Worm (Caenorhabditis elegans) whole organism, young adult: ENCODE data around the gene flh-3.
"Not testable (repeated sequence)": the region's sequence is repeated elsewhere in the genome, so short reads cannot be mapped to it uniquely, and the experiment has no call there.

ENCODE experiments used
- B0035.1 ChIP-seq: sonication (generic microtip); optimal IDR thresholded peaks from 2 replicates; lab custom pipeline; 2016; ENCODE audit warnings: missing genetic modification characterization, mild to moderate bottlenecking, missing compliant biosample characterization, missing genotype, missing genetic modification reagents
- C06A6.2 ChIP-seq: fragments of 200-800 bp; sonication (Bioruptor generic); conservative IDR thresholded peaks from 2 replicates; pipeline ENCODE4 v1.3.6; 2022; ENCODE audit warnings: missing genetic modification characterization, missing compliant biosample characterization
- D2030.7 ChIP-seq: fragments of 200-800 bp; sonication (Bioruptor generic); IDR thresholded peaks from 2 replicates; pipeline ENCODE4 v1.3.6; 2022; ENCODE audit warnings: missing genetic modification reagents, missing genetic modification characterization, missing compliant biosample characterization
- F23B12.7 ChIP-seq: sonication (generic microtip); optimal IDR thresholded peaks from 2 replicates; lab custom pipeline; 2017; ENCODE audit warnings: missing genetic modification characterization, mild to moderate bottlenecking, missing compliant biosample characterization, antibody characterized with exemption, moderate library complexity; ENCODE audit not compliant: insufficient read depth
- F39B2.1 ChIP-seq: fragments of 200-800 bp; sonication (Bioruptor generic); IDR thresholded peaks from 2 replicates; pipeline ENCODE4 v1.3.6; 2022; ENCODE audit warnings: missing genetic modification reagents, missing genetic modification characterization, missing compliant biosample characterization
- F52B5.7 ChIP-seq: sonication (generic microtip); optimal IDR thresholded peaks from 2 replicates; lab custom pipeline; 2016; ENCODE audit warnings: mild to moderate bottlenecking, missing genetic modification characterization, missing compliant biosample characterization
- T26A5.8 ChIP-seq: sonication (generic microtip); optimal IDR thresholded peaks from 2 replicates; lab custom pipeline; 2016; ENCODE audit warnings: missing genetic modification characterization, missing compliant biosample characterization
- ZK185.1 ChIP-seq: sonication (generic microtip); optimal IDR thresholded peaks from 2 replicates; lab custom pipeline; 2016; ENCODE audit warnings: mild to moderate bottlenecking, missing genetic modification characterization, missing compliant biosample characterization; ENCODE audit not compliant: poor library complexity, severe bottlenecking
- aptf-2 ChIP-seq: fragments of 200-800 bp; sonication (Bioruptor generic); conservative IDR thresholded peaks from 2 replicates; pipeline ENCODE4 v1.3.6; 2022; ENCODE audit warnings: missing genetic modification reagents, missing genetic modification characterization, missing compliant biosample characterization
- aptf-3 ChIP-seq: fragments of 200-800 bp; sonication (Bioruptor generic); IDR thresholded peaks from 2 replicates; pipeline ENCODE4 v1.3.6; 2022; ENCODE audit warnings: missing genetic modification characterization, missing compliant biosample characterization
- attf-5 ChIP-seq: fragments of 200-800 bp; sonication (Bioruptor generic); optimal IDR thresholded peaks from 2 replicates; lab custom pipeline; 2018; ENCODE audit warnings: mild to moderate bottlenecking, missing genetic modification characterization, missing compliant biosample characterization
- attf-6 ChIP-seq: fragments of 200-800 bp; sonication (Bioruptor generic); IDR thresholded peaks from 2 replicates; pipeline ENCODE4 v1.3.6; 2022; ENCODE audit warnings: missing genetic modification reagents, missing genetic modification characterization, missing compliant biosample characterization
- bed-1 ChIP-seq: fragments of 200-800 bp; sonication (Bioruptor generic); IDR thresholded peaks from 2 replicates; pipeline ENCODE4 v1.3.6; 2022; ENCODE audit warnings: missing genetic modification reagents, missing genetic modification characterization, missing compliant biosample characterization
- ceh-27 ChIP-seq: fragments of 200-800 bp; sonication (Bioruptor generic); optimal IDR thresholded peaks from 2 replicates; lab custom pipeline; 2018; ENCODE audit warnings: mild to moderate bottlenecking, missing genetic modification characterization, moderate library complexity, missing compliant biosample characterization
- ceh-40 ChIP-seq: fragments of 200-800 bp; sonication (Bioruptor generic); IDR thresholded peaks from 2 replicates; pipeline ENCODE4 v1.3.6; 2022; ENCODE audit warnings: missing genetic modification characterization, missing compliant biosample characterization
- ceh-91 ChIP-seq: fragments of 200-800 bp; sonication (Bioruptor generic); IDR thresholded peaks from 2 replicates; pipeline ENCODE4 v1.3.6; 2022; ENCODE audit warnings: missing genetic modification reagents, missing genetic modification characterization, missing compliant biosample characterization
- chd-7 ChIP-seq: sonication (generic microtip); optimal IDR thresholded peaks from 2 replicates; lab custom pipeline; 2016; ENCODE audit warnings: mild to moderate bottlenecking, missing genetic modification characterization, moderate library complexity, missing compliant biosample characterization
- dpff-1 ChIP-seq: sonication (generic microtip); optimal IDR thresholded peaks from 2 replicates; lab custom pipeline; 2017; ENCODE audit warnings: mild to moderate bottlenecking, missing genetic modification characterization, missing compliant biosample characterization
- efl-1 ChIP-seq: fragments of 150-350 bp; optimal IDR thresholded peaks from 2 replicates; lab custom pipeline; 2014; ENCODE audit warnings: missing biosample characterization, missing genetic modification reagents, missing genetic modification characterization
- egrh-3 ChIP-seq: fragments of 200-800 bp; sonication (Bioruptor generic); IDR thresholded peaks from 2 replicates; pipeline ENCODE4 v1.3.6; 2022; ENCODE audit warnings: missing genetic modification reagents, missing genetic modification characterization, missing compliant biosample characterization
- let-607 ChIP-seq, 2 experiments: fragments of 200-800 bp in 1 of 2; sonication (Bioruptor generic) in 1 of 2; sonication (generic microtip) in 1 of 2; optimal IDR thresholded peaks; 2 replicates each; lab custom pipeline; 2016 to 2018; ENCODE audit warnings: mild to moderate bottlenecking in 2 of 2, missing compliant biosample characterization in 2 of 2, missing genetic modification characterization in 2 of 2, moderate library complexity in 2 of 2, missing genotype in 1 of 2
- madf-6 ChIP-seq: fragments of 200-800 bp; sonication (Bioruptor generic); IDR thresholded peaks from 2 replicates; pipeline ENCODE4 v1.3.6; 2022; ENCODE audit warnings: missing genetic modification reagents, missing genetic modification characterization, missing compliant biosample characterization
- madf-8 ChIP-seq: fragments of 200-800 bp; sonication (Bioruptor generic); conservative IDR thresholded peaks from 2 replicates; pipeline ENCODE4 v1.3.6; 2022; ENCODE audit warnings: missing genetic modification reagents, missing genetic modification characterization, missing compliant biosample characterization
- mes-4 ChIP-seq: sonication (generic microtip); optimal IDR thresholded peaks from 2 replicates; lab custom pipeline; 2016; ENCODE audit warnings: missing genotype, missing genetic modification characterization, missing compliant biosample characterization
- rec-8 ChIP-seq, 2 experiments: sonication (generic microtip); optimal IDR thresholded peaks; 2 replicates each; lab custom pipeline; 2016; ENCODE audit warnings: mild to moderate bottlenecking in 2 of 2, missing genetic modification characterization in 2 of 2, missing genetic modification reagents in 2 of 2, missing genotype in 2 of 2, missing biosample characterization in 1 of 2, missing compliant biosample characterization in 1 of 2, moderate library complexity in 1 of 2
- snpc-1.1 ChIP-seq: sonication (generic microtip); optimal IDR thresholded peaks from 2 replicates; lab custom pipeline; 2017; ENCODE audit warnings: missing genetic modification characterization, mild to moderate bottlenecking, missing compliant biosample characterization, antibody characterized with exemption, moderate library complexity, missing genotype, missing genetic modification reagents; ENCODE audit not compliant: insufficient read depth
- snpc-1.3 ChIP-seq: sonication (generic microtip); optimal IDR thresholded peaks from 2 replicates; lab custom pipeline; 2017; ENCODE audit warnings: missing genetic modification characterization, mild to moderate bottlenecking, missing compliant biosample characterization, antibody characterized with exemption, moderate library complexity, missing genotype, missing genetic modification reagents; ENCODE audit not compliant: insufficient read depth
- ztf-18 ChIP-seq: sonication (generic microtip); optimal IDR thresholded peaks from 2 replicates; lab custom pipeline; 2016; ENCODE audit warnings: missing genotype, mild to moderate bottlenecking, missing genetic modification characterization, missing compliant biosample characterization
- ztf-22 ChIP-seq: fragments of 200-800 bp; sonication (Bioruptor generic); optimal IDR thresholded peaks from 2 replicates; lab custom pipeline; 2018; ENCODE audit warnings: mild to moderate bottlenecking, missing genetic modification characterization, moderate library complexity, missing compliant biosample characterization
- ztf-28 ChIP-seq: fragments of 200-800 bp; sonication (Bioruptor generic); IDR thresholded peaks from 2 replicates; pipeline ENCODE4 v1.3.6; 2022; ENCODE audit warnings: missing genetic modification reagents, missing genetic modification characterization, missing compliant biosample characterization
- ztf-6 ChIP-seq: fragments of 200-800 bp; sonication (Bioruptor generic); IDR thresholded peaks from 2 replicates; pipeline ENCODE4 v1.3.6; 2022; ENCODE audit warnings: missing genetic modification reagents, missing genetic modification characterization, missing compliant biosample characterization

The flh-3 gene

DNA sequence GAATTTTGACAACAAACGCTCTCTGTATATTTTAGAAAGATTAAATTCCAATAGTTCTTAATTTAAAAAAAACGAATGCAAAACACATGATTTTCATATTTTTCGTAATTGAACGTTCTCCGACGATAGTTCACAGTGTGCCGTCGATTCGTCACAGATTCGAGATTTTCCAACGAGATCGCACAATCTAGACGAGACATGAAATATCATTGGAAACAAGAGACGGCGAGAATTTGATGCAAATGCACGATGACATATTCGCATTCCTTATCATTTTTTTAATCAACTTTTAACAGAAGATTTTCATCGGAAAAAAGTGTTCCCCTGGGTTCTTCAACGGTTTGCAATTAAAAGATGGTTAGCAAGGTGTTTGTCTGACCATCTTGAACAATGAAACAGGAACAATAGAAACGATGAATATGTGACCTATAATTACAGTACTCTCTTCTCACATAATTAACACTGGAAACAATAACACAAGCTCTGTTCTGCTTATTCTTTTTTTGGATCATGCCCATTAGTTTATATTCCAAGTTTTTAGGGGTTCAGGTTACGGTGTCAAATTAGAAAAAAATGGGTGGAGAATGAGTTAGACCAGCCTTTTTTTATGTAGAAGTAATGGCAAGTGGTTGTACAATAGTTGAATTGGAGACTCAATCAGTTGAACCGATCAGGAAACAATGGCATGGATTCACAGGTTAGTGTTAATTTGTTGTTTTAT, 37.3 kb upstream of the flh-3 start, which contains the start of gene Y11D7A.3:
Y11D7A.3 (plus strand) TSS at position 671 of the 721 bp plus-strand sequence.
- TF ChIP-seq madf-6 (GFP tag; lab: Robert Waterston, UW) (no peak), ztf-6 (GFP tag; lab: Robert Waterston, UW) (no peak), let-607 (tag; optimal IDR thresholded peaks at IDR 0.05; lab: Kevin White, UChicago) (no peak), ztf-18 (no peak), B0035.1 (tag; lab: Kevin White, UChicago) (no peak), ztf-28 (GFP tag; lab: Robert Waterston, UW) (no peak), F39B2.1 (GFP tag; lab: Robert Waterston, UW) (no peak), bed-1 (GFP tag; lab: Robert Waterston, UW) (no peak), F52B5.7 (tag; lab: Kevin White, UChicago) (no peak), aptf-3 (GFP tag; lab: Robert Waterston, UW) (no peak), aptf-2 (no peak), egrh-3 (GFP tag; lab: Robert Waterston, UW) (no peak)

ce11 chrIV:9239151-9239550, 30.7 kb upstream of the flh-3 start:
- TF ChIP-seq bed-1 (GFP tag; lab: Robert Waterston, UW) = no peak

DNA sequence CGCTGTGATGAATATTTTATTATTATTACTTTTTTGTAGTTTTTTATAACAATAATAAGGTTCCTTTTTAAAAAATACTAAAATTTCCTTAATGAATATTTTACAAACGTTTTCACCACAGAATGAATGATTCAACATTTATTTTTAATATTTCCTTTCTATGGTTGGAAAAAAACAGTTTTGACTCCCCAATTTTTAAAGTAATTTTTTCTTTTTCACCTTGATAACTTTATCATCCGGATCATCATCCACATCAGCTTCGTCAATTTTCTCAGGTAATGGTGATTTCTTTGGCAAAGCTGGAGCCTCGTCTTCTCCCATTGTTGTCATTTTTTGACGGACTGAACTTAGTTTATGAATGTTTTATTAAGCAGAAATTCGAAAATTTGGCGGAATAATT, 26.2 kb upstream of the flh-3 start, which contains the start of gene rab-28:
rab-28 (minus strand) TSS at position 343 of the 400 bp plus-strand sequence.
- TF ChIP-seq ceh-27 (GFP tag; lab: Kevin White, UChicago) = no peak
- TF ChIP-seq D2030.7 (GFP tag; lab: Robert Waterston, UW) = no peak

DNA sequence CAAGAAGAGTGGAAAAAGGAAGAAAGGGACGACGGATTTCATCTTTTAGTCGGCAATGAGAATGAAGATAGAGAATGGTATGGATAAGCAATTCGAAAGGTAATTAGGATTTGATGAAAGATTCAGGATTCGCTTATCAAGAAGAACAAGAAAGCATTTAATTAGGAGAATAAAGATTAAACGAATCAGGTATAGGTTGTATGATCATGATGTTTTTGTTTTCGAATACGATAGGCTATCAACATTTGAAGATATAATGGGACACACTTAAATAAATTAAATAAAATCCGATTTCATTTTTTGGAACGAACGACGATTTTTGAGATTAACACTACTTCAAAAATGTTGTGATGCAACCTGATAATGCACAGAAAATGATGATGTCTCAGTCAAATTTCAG, 24.5 kb upstream of the flh-3 start, which contains the start of gene Y11D7A.5:
Y11D7A.5 (minus strand) TSS at position 101 of the 400 bp plus-strand sequence.
- TF ChIP-seq B0035.1 (tag; lab: Kevin White, UChicago) (no peak), C06A6.2 (no peak), snpc-1.3 (tag; lab: Kevin White, UChicago) (no peak), efl-1 (GFP tag; lab: Kevin White, UChicago) (no peak), ZK185.1 (tag; lab: Kevin White, UChicago) (no peak), ztf-22 (GFP tag; lab: Kevin White, UChicago) (no peak), rec-8 (tag; optimal IDR thresholded peaks at IDR 0.05; lab: Kevin White, UChicago) (no peak), ceh-91 (no peak), attf-6 (GFP tag; lab: Robert Waterston, UW) (no peak), F23B12.7 (tag; lab: Kevin White, UChicago) (no peak)

DNA sequence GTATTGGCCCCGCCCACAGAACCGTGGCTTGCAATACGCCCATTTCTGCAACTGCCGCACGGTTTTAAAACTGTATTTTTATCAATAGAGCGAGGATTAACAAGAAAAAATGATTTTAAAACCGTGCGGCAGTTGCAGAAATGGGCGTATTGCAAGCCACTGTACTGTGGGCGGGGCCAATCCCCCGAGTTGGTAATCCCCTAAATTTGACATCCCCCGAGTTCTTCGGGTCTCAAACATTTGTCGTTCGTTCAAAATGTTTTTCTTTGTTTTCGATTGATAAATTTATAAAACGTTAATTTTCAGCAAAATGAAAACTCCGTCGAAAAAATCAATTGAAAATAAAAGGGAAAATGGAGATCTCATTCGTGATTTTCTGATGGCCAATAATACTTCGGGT, 20.7 kb upstream of the flh-3 start, which contains the start of gene Y11D7A.7:
Y11D7A.7 (plus strand) TSS at position 301 of the 400 bp plus-strand sequence.
- TF ChIP-seq snpc-1.1 (tag; lab: Kevin White, UChicago); T26A5.8 (tag; lab: Kevin White, UChicago); attf-5: not testable (repeated sequence)
- TF ChIP-seq, all 124 proteins: peak for 0; not testable (repeated sequence) for 124

DNA sequence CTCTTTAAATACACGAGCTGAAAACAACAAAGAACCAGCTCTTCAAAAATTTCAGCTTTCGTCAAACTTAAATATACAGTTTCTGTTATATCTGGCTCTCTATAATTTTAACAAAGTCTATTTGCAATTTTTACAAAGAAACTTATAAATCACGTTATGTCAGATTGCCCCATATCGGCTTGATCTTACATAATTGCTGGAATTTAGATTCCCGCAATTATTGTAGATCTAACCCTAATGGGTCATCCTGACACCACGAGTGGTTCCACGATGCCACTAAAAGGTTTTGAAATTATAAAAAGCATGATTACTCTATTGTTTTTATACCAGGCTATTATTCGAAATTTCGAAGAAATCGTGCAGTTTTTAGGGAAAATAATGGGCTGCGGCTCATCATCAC, 18.8 kb upstream of the flh-3 start, which contains the start of gene Y11D7A.8:
Y11D7A.8 (plus strand) TSS at position 301 of the 400 bp plus-strand sequence.
- TF ChIP-seq madf-8 (GFP tag; lab: Robert Waterston, UW) = no peak
- no peak for TF ChIP-seq dpff-1 (tag; lab: Kevin White, UChicago)
- no peak for TF ChIP-seq chd-7
- TF ChIP-seq ceh-40 (GFP tag; lab: Robert Waterston, UW) = no peak
- no peak for TF ChIP-seq mes-4 (tag; lab: Kevin White, UChicago)
